Worm (Caenorhabditis elegans) whole organism, early embryonic: Measurements from ENCODE around the gene oac-59.

ENCODE experiments used
- F13C5.2 ChIP-seq: sonication (generic microtip); optimal IDR thresholded peaks from 2 replicates; lab custom pipeline; 2017; ENCODE audit warnings: mild to moderate bottlenecking, missing genetic modification characterization, inconsistent platforms, missing compliant biosample characterization
- aly-1 ChIP-seq: sonication (generic microtip); optimal IDR thresholded peaks from 2 replicates; lab custom pipeline; 2016; ENCODE audit warnings: missing genetic modification characterization, missing compliant biosample characterization
- ama-1 ChIP-seq: fragments of 150-350 bp; optimal IDR thresholded peaks from 2 replicates; lab custom pipeline; 2014
- hmbx-1 ChIP-seq: sonication (generic microtip); optimal IDR thresholded peaks from 2 replicates; lab custom pipeline; 2016; ENCODE audit warnings: mild to moderate bottlenecking, missing genetic modification characterization, missing compliant biosample characterization
- hnd-1 ChIP-seq: sonication (generic microtip); optimal IDR thresholded peaks from 2 replicates; lab custom pipeline; 2016; ENCODE audit warnings: missing genetic modification characterization, missing compliant biosample characterization
- sea-1 ChIP-seq: fragments of 200-800 bp; sonication (Bioruptor generic); conservative IDR thresholded peaks from 2 replicates; pipeline ENCODE4 v1.3.6; 2022; ENCODE audit warnings: missing genetic modification characterization, missing compliant biosample characterization

ce11 chrIV:12335248-12335647 lies 34.2 kb upstream of the oac-59 start:
- TF ChIP-seq ama-1 (lab: Kevin White, UChicago) (no peak), hmbx-1 (no peak), aly-1 (tag; lab: Kevin White, UChicago) (no peak), hnd-1 (tag; lab: Kevin White, UChicago) (no peak), F13C5.2 (tag; lab: Kevin White, UChicago) (no peak), sea-1 (GFP tag; lab: Robert Waterston, UW) (no peak)
